Worm (Caenorhabditis elegans) whole organism, young adult: ENCODE data around the gene F19H6.5.

Source experiments
- dpl-1 ChIP-seq: fragments of 150-350 bp; optimal IDR thresholded peaks from 2 replicates; lab custom pipeline; 2014; ENCODE audit warnings: missing biosample characterization, missing genetic modification reagents, missing genetic modification characterization
- egrh-3 ChIP-seq: fragments of 200-800 bp; sonication (Bioruptor generic); IDR thresholded peaks from 2 replicates; pipeline ENCODE4 v1.3.6; 2022; ENCODE audit warnings: missing genetic modification reagents, missing genetic modification characterization, missing compliant biosample characterization
- snpc-1.3 ChIP-seq: sonication (generic microtip); optimal IDR thresholded peaks from 2 replicates; lab custom pipeline; 2017; ENCODE audit warnings: missing genetic modification characterization, mild to moderate bottlenecking, missing compliant biosample characterization, antibody characterized with exemption, moderate library complexity, missing genotype, missing genetic modification reagents; ENCODE audit not compliant: insufficient read depth
- snpc-4 ChIP-seq, 5 experiments: fragments of 150-350 bp in 1 of 5; sonication (generic microtip) in 4 of 5; optimal IDR thresholded peaks; 2 replicates each; lab custom pipeline; 2014 to 2018; ENCODE audit warnings: missing genetic modification characterization in 5 of 5, missing biosample characterization in 3 of 5, antibody characterized with exemption in 2 of 5, mild to moderate bottlenecking in 2 of 5, missing compliant biosample characterization in 2 of 5, missing genotype in 2 of 5, moderate library complexity in 2 of 5, missing genetic modification reagents in 1 of 5
- unc-62 ChIP-seq: fragments of 150-350 bp; optimal IDR thresholded peaks from 2 replicates; lab custom pipeline; 2014; ENCODE audit warnings: missing biosample characterization, missing genetic modification reagents, missing genetic modification characterization

ce11 chrX:12343279-12343678 lies 21.4 kb downstream of the F19H6.5 start, which contains the start of the genes nspc-9 and nspc-10:
- no peak for TF ChIP-seq snpc-1.3 (tag; lab: Kevin White, UChicago)
- TF ChIP-seq dpl-1 (GFP tag; lab: Kevin White, UChicago): no peak
- TF ChIP-seq egrh-3 (GFP tag; lab: Robert Waterston, UW): no peak
- no peak for TF ChIP-seq unc-62 (GFP tag; lab: Kevin White, UChicago)
- no peak for TF ChIP-seq snpc-4 (GFP tag; optimal IDR thresholded peaks at IDR 0.05; lab: Kevin White, UChicago)
- TF ChIP-seq snpc-4 (tag; optimal IDR thresholded peaks at IDR 0.05; lab: Kevin White, UChicago): no peak
